Worm (Caenorhabditis elegans) whole organism, early embryonic: ENCODE data around the gene srh-184.

Experiments
- B0310.2 ChIP-seq: sonication (generic microtip); optimal IDR thresholded peaks from 2 replicates; lab custom pipeline; 2016; ENCODE audit warnings: mild to moderate bottlenecking, missing genetic modification characterization, missing compliant biosample characterization
- F13C5.2 ChIP-seq: sonication (generic microtip); optimal IDR thresholded peaks from 2 replicates; lab custom pipeline; 2017; ENCODE audit warnings: mild to moderate bottlenecking, missing genetic modification characterization, inconsistent platforms, missing compliant biosample characterization
- aly-1 ChIP-seq: sonication (generic microtip); optimal IDR thresholded peaks from 2 replicates; lab custom pipeline; 2016; ENCODE audit warnings: missing genetic modification characterization, missing compliant biosample characterization
- ama-1 ChIP-seq: fragments of 150-350 bp; optimal IDR thresholded peaks from 2 replicates; lab custom pipeline; 2014
- ceh-13 ChIP-seq: fragments of 200-800 bp; sonication (Bioruptor generic); optimal IDR thresholded peaks from 2 replicates; lab custom pipeline; 2018; ENCODE audit warnings: mild to moderate bottlenecking, missing genetic modification characterization, missing compliant biosample characterization
- ceh-36 ChIP-seq: sonication (generic microtip); optimal IDR thresholded peaks from 2 replicates; lab custom pipeline; 2016; ENCODE audit warnings: missing genetic modification characterization, inconsistent platforms, missing compliant biosample characterization
- ets-7 ChIP-seq: sonication (generic microtip); optimal IDR thresholded peaks from 2 replicates; lab custom pipeline; 2016; ENCODE audit warnings: missing genotype, missing genetic modification characterization, missing compliant biosample characterization
- flt-1 ChIP-seq: fragments of 200-800 bp; sonication (Bioruptor generic); IDR thresholded peaks from 2 replicates; pipeline ENCODE4 v1.3.6; 2022; ENCODE audit warnings: missing genetic modification characterization, missing compliant biosample characterization
- hmbx-1 ChIP-seq: sonication (generic microtip); optimal IDR thresholded peaks from 2 replicates; lab custom pipeline; 2016; ENCODE audit warnings: mild to moderate bottlenecking, missing genetic modification characterization, missing compliant biosample characterization
- hmg-4 ChIP-seq: fragments of 200-800 bp; sonication (Bioruptor generic); optimal IDR thresholded peaks from 2 replicates; lab custom pipeline; 2018; ENCODE audit warnings: mild to moderate bottlenecking, missing genetic modification characterization, missing compliant biosample characterization
- hnd-1 ChIP-seq: sonication (generic microtip); optimal IDR thresholded peaks from 2 replicates; lab custom pipeline; 2016; ENCODE audit warnings: missing genetic modification characterization, missing compliant biosample characterization
- pes-1 ChIP-seq: fragments of 200-800 bp; sonication (Bioruptor generic); IDR thresholded peaks from 2 replicates; pipeline ENCODE4 v1.3.6; 2022; ENCODE audit warnings: missing genetic modification reagents, missing genetic modification characterization, missing compliant biosample characterization
- scrt-1 ChIP-seq: fragments of 200-800 bp; sonication (Bioruptor generic); IDR thresholded peaks from 2 replicates; pipeline ENCODE4 v1.3.6; 2022; ENCODE audit warnings: missing genetic modification characterization, missing compliant biosample characterization
- sea-1 ChIP-seq: fragments of 200-800 bp; sonication (Bioruptor generic); conservative IDR thresholded peaks from 2 replicates; pipeline ENCODE4 v1.3.6; 2022; ENCODE audit warnings: missing genetic modification characterization, missing compliant biosample characterization
- tbx-11 ChIP-seq: fragments of 200-800 bp; sonication (Bioruptor generic); IDR thresholded peaks from 2 replicates; pipeline ENCODE4 v1.3.6; 2022; ENCODE audit warnings: missing genetic modification characterization, missing compliant biosample characterization
- tbx-37 ChIP-seq: fragments of 200-800 bp; sonication (Bioruptor generic); conservative IDR thresholded peaks from 2 replicates; pipeline ENCODE4 v1.3.6; 2022; ENCODE audit warnings: missing genetic modification reagents, missing genetic modification characterization, missing compliant biosample characterization
- tra-4 ChIP-seq: sonication (generic microtip); optimal IDR thresholded peaks from 2 replicates; lab custom pipeline; 2017; ENCODE audit warnings: missing genetic modification characterization, missing compliant biosample characterization

Gene srh-184

ce11 chrV:10798090-10798489, at the start of gene srh-184:
Gene srh-184, minus strand, starts transcription at chrV:10798190.
- TF ChIP-seq hnd-1 (tag; lab: Kevin White, UChicago) (no peak), pes-1 (no peak), tra-4 (tag; lab: Kevin White, UChicago) (no peak), hmg-4 (GFP tag; lab: Kevin White, UChicago) (no peak), sea-1 (GFP tag; lab: Robert Waterston, UW) (no peak), tbx-37 (no peak), hmbx-1 (tag; lab: Kevin White, UChicago) (no peak), flt-1 (GFP tag; lab: Robert Waterston, UW) (no peak), ama-1 (lab: Kevin White, UChicago) (no peak), tbx-11 (no peak), ceh-36 (tag; lab: Kevin White, UChicago) (no peak), scrt-1 (GFP tag; lab: Robert Waterston, UW) (no peak), aly-1 (tag; lab: Kevin White, UChicago) (no peak), ets-7 (tag; lab: Kevin White, UChicago) (no peak)

ce11 chrV:10846893-10847292, 48.9 kb upstream of the srh-184 start, which contains the start of gene C29A12.6:
Gene C29A12.6, plus strand, starts transcription at chrV:10847193.
- no peak for TF ChIP-seq ceh-36 (tag; lab: Kevin White, UChicago)

ce11 chrV:10839398-10839797, 41.4 kb upstream of the srh-184 start:
- no peak for TF ChIP-seq hnd-1 (tag; lab: Kevin White, UChicago)
- no peak for TF ChIP-seq aly-1 (tag; lab: Kevin White, UChicago)
- TF ChIP-seq scrt-1 (GFP tag; lab: Robert Waterston, UW): no peak
- TF ChIP-seq flt-1 (GFP tag; lab: Robert Waterston, UW): no peak
- TF ChIP-seq hmg-4 (GFP tag; lab: Kevin White, UChicago): no peak
- TF ChIP-seq tbx-11: no peak
- TF ChIP-seq tbx-37: no peak
- TF ChIP-seq B0310.2 (tag; lab: Kevin White, UChicago): no peak
- TF ChIP-seq pes-1: no peak
- TF ChIP-seq sea-1 (GFP tag; lab: Robert Waterston, UW): no peak
- TF ChIP-seq ets-7 (tag; lab: Kevin White, UChicago): no peak
- TF ChIP-seq hmbx-1 (tag; lab: Kevin White, UChicago): no peak
- no peak for TF ChIP-seq F13C5.2 (tag; lab: Kevin White, UChicago)
- no peak for TF ChIP-seq tra-4 (tag; lab: Kevin White, UChicago)
- TF ChIP-seq ama-1 (lab: Kevin White, UChicago): no peak
- no peak for TF ChIP-seq ceh-13 (GFP tag; lab: Kevin White, UChicago)

ce11 chrV:10838204-10838603, 40.2 kb upstream of the srh-184 start:
- TF ChIP-seq hmbx-1 (tag; lab: Kevin White, UChicago) (no peak), ceh-36 (tag; lab: Kevin White, UChicago) (no peak), tbx-11 (no peak), tra-4 (tag; lab: Kevin White, UChicago) (no peak), ets-7 (tag; lab: Kevin White, UChicago) (no peak), ceh-13 (GFP tag; lab: Kevin White, UChicago) (no peak), hmg-4 (GFP tag; lab: Kevin White, UChicago) (no peak), ama-1 (lab: Kevin White, UChicago) (no peak), pes-1 (no peak), sea-1 (GFP tag; lab: Robert Waterston, UW) (no peak), F13C5.2 (tag; lab: Kevin White, UChicago) (no peak), scrt-1 (GFP tag; lab: Robert Waterston, UW) (no peak), hnd-1 (tag; lab: Kevin White, UChicago) (no peak), B0310.2 (tag; lab: Kevin White, UChicago) (no peak), flt-1 (GFP tag; lab: Robert Waterston, UW) (no peak), aly-1 (tag; lab: Kevin White, UChicago) (no peak), tbx-37 (no peak)

- TF ChIP-seq ama-1 (lab: Kevin White, UChicago): no peak
- no peak for TF ChIP-seq ceh-36 (tag; lab: Kevin White, UChicago)
- TF ChIP-seq hmbx-1 (tag; lab: Kevin White, UChicago): no peak
- no peak for TF ChIP-seq ets-7 (tag; lab: Kevin White, UChicago)
- TF ChIP-seq ceh-13 (GFP tag; lab: Kevin White, UChicago): no peak
- TF ChIP-seq sea-1 (GFP tag; lab: Robert Waterston, UW): no peak
- TF ChIP-seq B0310.2 (tag; lab: Kevin White, UChicago): no peak
- no peak for TF ChIP-seq tbx-11
- no peak for TF ChIP-seq scrt-1 (GFP tag; lab: Robert Waterston, UW)
These were observed 36.8 kb upstream of the srh-184 start for ce11 chrV:10834682-10835219.

ce11 chrV:10832862-10833261, 34.9 kb upstream of the srh-184 start:
- TF ChIP-seq aly-1 (tag; lab: Kevin White, UChicago): no peak
- no peak for TF ChIP-seq sea-1 (GFP tag; lab: Robert Waterston, UW)
- no peak for TF ChIP-seq tra-4 (tag; lab: Kevin White, UChicago)

- TF ChIP-seq pes-1 (no peak), ceh-36 (tag; lab: Kevin White, UChicago) (no peak), scrt-1 (GFP tag; lab: Robert Waterston, UW) (no peak), tbx-11 (no peak), hnd-1 (tag; lab: Kevin White, UChicago) (no peak), tbx-37 (no peak), hmbx-1 (tag; lab: Kevin White, UChicago) (no peak), F13C5.2 (tag; lab: Kevin White, UChicago) (no peak), tra-4 (tag; lab: Kevin White, UChicago) (no peak), B0310.2 (tag; lab: Kevin White, UChicago) (no peak), ceh-13 (GFP tag; lab: Kevin White, UChicago) (no peak), aly-1 (tag; lab: Kevin White, UChicago) (no peak)
These were observed 26.7 kb upstream of the srh-184 start, which contains the start of gene nrx-1 for ce11 chrV:10824711-10825110. Gene nrx-1, plus strand, starts transcription at chrV:10825011.
